Worm (Caenorhabditis elegans) whole organism, late embryonic: ENCODE data around the gene srbc-16.

Experiments used
- K02D7.2 ChIP-seq: sonication (generic microtip); optimal IDR thresholded peaks from 2 replicates; lab custom pipeline; 2017; ENCODE audit warnings: mild to moderate bottlenecking, missing genetic modification characterization, missing compliant biosample characterization
- ahr-1 ChIP-seq: sonication (generic microtip); optimal IDR thresholded peaks from 2 replicates; lab custom pipeline; 2016; ENCODE audit warnings: missing genetic modification characterization, missing compliant biosample characterization
- ama-1 ChIP-seq: fragments of 150-350 bp; optimal IDR thresholded peaks from 2 replicates; lab custom pipeline; 2014
- ceh-18 ChIP-seq: sonication (generic microtip); optimal IDR thresholded peaks from 2 replicates; lab custom pipeline; 2016; ENCODE audit warnings: missing genetic modification characterization, missing compliant biosample characterization
- ceh-2 ChIP-seq: sonication (generic microtip); optimal IDR thresholded peaks from 2 replicates; lab custom pipeline; 2016; ENCODE audit warnings: missing genotype, missing genetic modification characterization, missing compliant biosample characterization
- ceh-22 ChIP-seq: sonication (generic microtip); optimal IDR thresholded peaks from 2 replicates; lab custom pipeline; 2017; ENCODE audit warnings: missing biosample characterization, missing genetic modification characterization
- ceh-24 ChIP-seq: sonication (generic microtip); optimal IDR thresholded peaks from 2 replicates; lab custom pipeline; 2016; ENCODE audit warnings: mild to moderate bottlenecking, missing genetic modification characterization, missing compliant biosample characterization
- ceh-30 ChIP-seq: fragments of 150-350 bp; optimal IDR thresholded peaks from 2 replicates; lab custom pipeline; 2014; ENCODE audit warnings: missing biosample characterization, missing genetic modification characterization
- ceh-31 ChIP-seq: sonication (generic microtip); optimal IDR thresholded peaks from 2 replicates; lab custom pipeline; 2016; ENCODE audit warnings: missing genetic modification characterization, missing compliant biosample characterization
- ceh-45 ChIP-seq: fragments of 200-800 bp; sonication (Bioruptor generic); IDR thresholded peaks from 2 replicates; pipeline ENCODE4 v1.3.6; 2022; ENCODE audit warnings: missing genetic modification reagents, missing genetic modification characterization, missing compliant biosample characterization
- ceh-9 ChIP-seq: sonication (generic microtip); optimal IDR thresholded peaks from 2 replicates; lab custom pipeline; 2016; ENCODE audit warnings: mild to moderate bottlenecking, missing genetic modification characterization, inconsistent platforms, missing compliant biosample characterization
- dmd-4 ChIP-seq: sonication (generic microtip); optimal IDR thresholded peaks from 2 replicates; lab custom pipeline; 2016; ENCODE audit warnings: borderline replicate concordance, missing genetic modification characterization, missing compliant biosample characterization
- dve-1 ChIP-seq: sonication (generic microtip); optimal IDR thresholded peaks from 2 replicates; lab custom pipeline; 2017; ENCODE audit warnings: antibody characterized with exemption, mild to moderate bottlenecking, missing genetic modification characterization, missing compliant biosample characterization
- elt-2 ChIP-seq: sonication (generic microtip); optimal IDR thresholded peaks from 2 replicates; lab custom pipeline; 2016; ENCODE audit warnings: missing genetic modification reagents, missing genetic modification characterization, missing compliant biosample characterization
- ets-4 ChIP-seq: sonication (generic microtip); optimal IDR thresholded peaks from 2 replicates; lab custom pipeline; 2016; ENCODE audit warnings: missing genetic modification characterization, missing compliant biosample characterization
- fax-1 ChIP-seq: sonication (generic microtip); optimal IDR thresholded peaks from 2 replicates; lab custom pipeline; 2016; ENCODE audit warnings: missing genotype, missing genetic modification characterization, missing compliant biosample characterization
- fkh-6 ChIP-seq: sonication (generic microtip); optimal IDR thresholded peaks from 2 replicates; lab custom pipeline; 2016; ENCODE audit warnings: missing genetic modification characterization, missing compliant biosample characterization
- hlh-13 ChIP-seq: fragments of 200-800 bp; sonication (Bioruptor generic); optimal IDR thresholded peaks from 2 replicates; lab custom pipeline; 2018; ENCODE audit warnings: mild to moderate bottlenecking, missing genetic modification characterization, missing compliant biosample characterization
- hlh-15 ChIP-seq: sonication (generic microtip); optimal IDR thresholded peaks from 2 replicates; lab custom pipeline; 2016; ENCODE audit warnings: missing genetic modification characterization, missing compliant biosample characterization
- hlh-8 ChIP-seq: sonication (generic microtip); optimal IDR thresholded peaks from 2 replicates; lab custom pipeline; 2016; ENCODE audit warnings: missing genotype, missing genetic modification characterization, missing compliant biosample characterization
- lim-6 ChIP-seq: sonication (generic microtip); optimal IDR thresholded peaks from 2 replicates; lab custom pipeline; 2016; ENCODE audit warnings: missing genetic modification characterization, missing compliant biosample characterization
- lin-11 ChIP-seq: fragments of 200-800 bp; sonication (Bioruptor generic); optimal IDR thresholded peaks from 2 replicates; lab custom pipeline; 2018; ENCODE audit warnings: mild to moderate bottlenecking, missing genetic modification characterization, missing compliant biosample characterization
- madf-2 ChIP-seq: sonication (generic microtip); optimal IDR thresholded peaks from 2 replicates; lab custom pipeline; 2017; ENCODE audit warnings: missing genetic modification characterization, missing compliant biosample characterization
- mec-3 ChIP-seq: sonication (generic microtip); optimal IDR thresholded peaks from 2 replicates; lab custom pipeline; 2016; ENCODE audit warnings: borderline replicate concordance, missing genetic modification characterization, missing compliant biosample characterization
- nhr-11 ChIP-seq: fragments of 150-350 bp; optimal IDR thresholded peaks from 2 replicates; lab custom pipeline; 2014; ENCODE audit warnings: missing biosample characterization, missing genetic modification characterization
- odd-2 ChIP-seq: sonication (generic microtip); optimal IDR thresholded peaks from 2 replicates; lab custom pipeline; 2017; ENCODE audit warnings: antibody characterized with exemption, mild to moderate bottlenecking, missing genetic modification characterization, missing compliant biosample characterization
- pros-1 ChIP-seq: fragments of 150-350 bp; optimal IDR thresholded peaks from 2 replicates; lab custom pipeline; 2014; ENCODE audit warnings: missing biosample characterization, missing genetic modification reagents, missing genetic modification characterization
- sdc-2 ChIP-seq: sonication (generic microtip); optimal IDR thresholded peaks from 2 replicates; lab custom pipeline; 2016; ENCODE audit warnings: missing genotype, missing genetic modification characterization, missing compliant biosample characterization
- tbx-2 ChIP-seq: sonication (generic microtip); optimal IDR thresholded peaks from 2 replicates; lab custom pipeline; 2016; ENCODE audit warnings: missing genetic modification characterization, missing compliant biosample characterization
- tbx-7 ChIP-seq: sonication (generic microtip); optimal IDR thresholded peaks from 2 replicates; lab custom pipeline; 2016; ENCODE audit warnings: missing genotype, missing genetic modification characterization, missing compliant biosample characterization
- ttx-3 ChIP-seq: sonication (generic microtip); optimal IDR thresholded peaks from 2 replicates; lab custom pipeline; 2016; ENCODE audit warnings: missing genetic modification reagents, missing genetic modification characterization, missing compliant biosample characterization
- unc-3 ChIP-seq, 2 experiments: fragments of 200-800 bp in 1 of 2; sonication (Bioruptor generic) in 1 of 2; sonication (generic microtip) in 1 of 2; conservative IDR thresholded peaks in 1 of 2; optimal IDR thresholded peaks in 1 of 2; 2 replicates each; pipeline versions ENCODE4 v1.3.6 to Lab custom; 2016 to 2022; ENCODE audit warnings: missing compliant biosample characterization in 2 of 2, missing genetic modification characterization in 2 of 2, missing genetic modification reagents in 1 of 2
- unc-86 ChIP-seq: sonication (generic microtip); optimal IDR thresholded peaks from 2 replicates; lab custom pipeline; 2016; ENCODE audit warnings: missing genetic modification characterization, missing compliant biosample characterization

The srbc-16 gene

ce11 chrV:2150876-2151275 lies 31.0 kb upstream of the srbc-16 start, which contains the start of gene C45H4.13:
Gene C45H4.13 (minus strand): TSS chrV:2150976.
- no peak for TF ChIP-seq elt-2 (tag; lab: Kevin White, UChicago)
- no peak for TF ChIP-seq ceh-45 (GFP tag; lab: Robert Waterston, UW)
- no peak for TF ChIP-seq unc-3 (GFP tag; conservative IDR thresholded peaks at IDR 0.05; lab: Robert Waterston, UW)
- no peak for TF ChIP-seq unc-3 (tag; optimal IDR thresholded peaks at IDR 0.05; lab: Kevin White, UChicago)
- no peak for TF ChIP-seq odd-2 (tag; lab: Kevin White, UChicago)
- no peak for TF ChIP-seq ama-1 (lab: Kevin White, UChicago)
- no peak for TF ChIP-seq tbx-2 (tag; lab: Kevin White, UChicago)
- TF ChIP-seq hlh-13 (GFP tag; lab: Kevin White, UChicago), result no peak

DNA sequence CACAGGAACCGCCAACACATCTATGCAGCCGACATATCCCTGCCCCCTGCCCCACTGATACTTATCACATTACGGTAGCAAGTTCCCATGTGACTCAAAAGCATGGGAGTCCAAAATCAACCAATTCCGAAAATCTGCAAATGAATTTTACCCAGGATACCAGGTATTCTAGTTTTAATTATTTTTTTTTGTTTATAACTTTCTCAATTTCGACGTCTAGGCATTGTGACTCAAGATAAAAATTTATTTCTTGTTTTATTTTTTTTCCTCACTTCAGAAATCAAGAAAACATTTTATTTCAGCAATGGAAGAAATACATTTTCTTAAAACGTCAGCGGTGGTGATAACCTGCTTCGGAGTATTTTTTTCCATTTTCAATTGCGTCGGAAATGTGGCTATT lies 30.4 kb upstream of the srbc-16 start, which contains the start of gene srbc-24:
srbc-24 (plus strand) TSS at position 301 of the 400 bp plus-strand sequence.
- TF ChIP-seq ceh-22 (no peak), ceh-9 (tag; lab: Kevin White, UChicago) (no peak), pros-1 (tag; lab: Kevin White, UChicago) (no peak), odd-2 (tag; lab: Kevin White, UChicago) (no peak)

ce11 chrV:2153274-2153673 lies 28.6 kb upstream of the srbc-16 start, which contains the start of gene srbc-23:
Gene srbc-23 (plus strand): TSS chrV:2153574.
- TF ChIP-seq ceh-18 (tag; lab: Kevin White, UChicago) (no peak), fax-1 (no peak), ceh-31 (tag; lab: Kevin White, UChicago) (no peak), tbx-7 (tag; lab: Kevin White, UChicago) (no peak), ama-1 (lab: Kevin White, UChicago) (no peak), dmd-4 (tag; lab: Kevin White, UChicago) (no peak), mec-3 (no peak), lin-11 (tag; lab: Kevin White, UChicago) (no peak), ceh-24 (tag; lab: Kevin White, UChicago) (no peak), ets-4 (tag; lab: Kevin White, UChicago) (no peak), tbx-2 (tag; lab: Kevin White, UChicago) (no peak), ahr-1 (no peak), nhr-11 (tag; lab: Kevin White, UChicago) (no peak), elt-2 (tag; lab: Kevin White, UChicago) (no peak), ceh-2 (tag; lab: Kevin White, UChicago) (no peak), hlh-8 (no peak)

DNA sequence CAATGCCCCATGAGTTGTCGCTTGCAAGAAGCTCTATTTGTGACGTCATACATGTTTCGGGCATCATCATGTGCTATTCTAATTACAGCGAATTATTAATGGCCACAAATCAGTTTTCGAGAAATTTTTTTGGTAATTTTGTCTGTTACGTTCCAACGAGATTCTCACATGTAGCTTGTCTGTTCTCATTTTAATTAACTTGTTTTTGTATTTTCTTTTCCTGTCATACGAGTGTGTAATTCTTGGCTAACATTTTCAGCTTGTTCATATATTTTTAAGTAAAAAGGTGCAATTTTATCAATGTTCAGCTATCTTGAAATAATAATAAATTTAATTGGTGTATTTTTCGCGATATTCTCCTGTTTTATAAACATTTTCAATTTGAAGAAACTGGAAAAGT lies 26.6 kb upstream of the srbc-16 start, which contains the start of gene srbc-21:
srbc-21 (plus strand) TSS at position 301 of the 400 bp plus-strand sequence.
- TF ChIP-seq sdc-2 (tag; lab: Kevin White, UChicago) (no peak), dve-1 (tag; lab: Kevin White, UChicago) (no peak), hlh-8 (no peak), tbx-2 (tag; lab: Kevin White, UChicago) (no peak), mec-3 (no peak), hlh-15 (tag; lab: Kevin White, UChicago) (no peak), ceh-30 (tag; lab: Kevin White, UChicago) (no peak), K02D7.2 (tag; lab: Kevin White, UChicago) (no peak), ttx-3 (tag; lab: Kevin White, UChicago) (no peak), lim-6 (no peak), ahr-1 (no peak)

DNA sequence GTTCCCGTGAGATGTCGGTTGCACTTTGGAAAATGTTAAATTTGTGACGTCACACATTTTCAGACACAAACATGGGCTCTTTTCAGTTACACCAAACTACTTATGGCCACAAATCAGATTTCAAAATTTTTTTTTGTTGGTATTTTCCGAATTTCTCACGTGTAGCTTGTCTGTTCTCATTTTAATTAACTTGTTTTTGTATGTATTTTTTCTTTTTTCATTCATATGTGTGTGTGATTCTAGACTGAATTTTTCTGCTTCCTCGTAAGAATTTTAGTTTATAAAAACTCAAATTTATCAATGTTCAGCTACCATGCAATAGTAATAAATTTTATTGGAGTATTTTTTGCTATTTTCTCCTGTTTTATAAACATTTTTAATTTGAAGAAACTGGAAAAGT lies 25.0 kb upstream of the srbc-16 start, which contains the start of gene srbc-22:
srbc-22 (plus strand) TSS at position 301 of the 400 bp plus-strand sequence.
- no peak for TF ChIP-seq dmd-4 (tag; lab: Kevin White, UChicago)
- TF ChIP-seq fkh-6 (tag; lab: Kevin White, UChicago), result no peak
- TF ChIP-seq unc-86 (tag; lab: Kevin White, UChicago), result no peak
- TF ChIP-seq fax-1, result no peak
- TF ChIP-seq madf-2 (tag; lab: Kevin White, UChicago), result no peak
- no peak for TF ChIP-seq mec-3
